Worm (Caenorhabditis elegans): ENCODE measurements around the gene ucp-4.

The ucp-4 gene

ce11 chrV:9334216-9334615, at the start of gene ucp-4:
TSS of gene ucp-4 (plus strand) at chrV:9334298.
- TF ChIP-seq snpc-4 (GFP tag; optimal IDR thresholded peaks at IDR 0.05) (no peak), snpc-4 (tag; optimal IDR thresholded peaks at IDR 0.05) (peak in 1 of 4 experiments; percentile 33), unc-62 (GFP tag; optimal IDR thresholded peaks at IDR 0.05) (peak; percentile 75), snpc-3.4 (tag; optimal IDR thresholded peaks at IDR 0.05) (no peak), atf-7 (tag; optimal IDR thresholded peaks at IDR 0.05) (peak; percentile 4), lir-1 (GFP tag; conservative IDR thresholded peaks at IDR 0.05) (no peak), attf-3 (GFP tag; conservative IDR thresholded peaks at IDR 0.05) (peak; percentile 76), F10E7.11 (tag; optimal IDR thresholded peaks at IDR 0.05) (no peak), egrh-3 (GFP tag; IDR thresholded peaks at IDR 0.05) (no peak), egl-44 (GFP tag; IDR thresholded peaks at IDR 0.05) (peak; percentile 30; the same call in 1 of the 2 replicates), nhr-80 (tag; optimal IDR thresholded peaks at IDR 0.05) (peak; percentile 72)

- TF ChIP-seq zfh-2 (GFP tag; conservative IDR thresholded peaks at IDR 0.05) (0 out of 2 replicates have a peak, but pooled peaks have one; percentile 27), F39B2.1 (GFP tag; IDR thresholded peaks at IDR 0.05) (no peak)
These were observed 46.6 kb upstream of the ucp-4 start, which contains the start of gene lron-2 for ce11 chrV:9287460-9287859. TSS of gene lron-2 (minus strand) at chrV:9287560.

ce11 chrV:9291919-9292318, 42.2 kb upstream of the ucp-4 start, which contains the start of gene ZK682.7:
TSS of gene ZK682.7 (minus strand) at chrV:9292165.
- no peak for TF ChIP-seq T26A5.8 (tag; optimal IDR thresholded peaks at IDR 0.05)
- no peak for TF ChIP-seq mxl-1 (tag; optimal IDR thresholded peaks at IDR 0.05)
- TF ChIP-seq ceh-58 (GFP tag; IDR thresholded peaks at IDR 0.05), result no peak
- no peak for TF ChIP-seq let-526 (GFP tag; IDR thresholded peaks at IDR 0.05)
- no peak for TF ChIP-seq him-1 (tag; optimal IDR thresholded peaks at IDR 0.05)
- TF ChIP-seq rec-8 (tag; optimal IDR thresholded peaks at IDR 0.05), result no peak
- TF ChIP-seq B0261.1 (tag; optimal IDR thresholded peaks at IDR 0.05), result no peak
- TF ChIP-seq akir-1 (GFP tag; optimal IDR thresholded peaks at IDR 0.05), result no peak
- TF ChIP-seq sptf-2 (GFP tag; optimal IDR thresholded peaks at IDR 0.05), result no peak
- no peak for TF ChIP-seq bed-1 (GFP tag; IDR thresholded peaks at IDR 0.05)
- TF ChIP-seq sea-2 (GFP tag; IDR thresholded peaks at IDR 0.05), result no peak
- TF ChIP-seq ztf-28 (GFP tag; IDR thresholded peaks at IDR 0.05), result no peak
- TF ChIP-seq F22D6.2 (tag; optimal IDR thresholded peaks at IDR 0.05), result no peak

- TF ChIP-seq egrh-3 (GFP tag; IDR thresholded peaks at IDR 0.05) (peak; percentile 93), F39B2.1 (GFP tag; IDR thresholded peaks at IDR 0.05) (no peak), him-1 (tag; optimal IDR thresholded peaks at IDR 0.05) (no peak), cebp-1 (GFP tag; IDR thresholded peaks at IDR 0.05) (no peak), cebp-1 (tag; optimal IDR thresholded peaks at IDR 0.05) (no peak), lin-26 (GFP tag; IDR thresholded peaks at IDR 0.05) (0 out of 2 replicates have a peak, but pooled peaks have one; percentile 41), hmg-1.2 (GFP tag; IDR thresholded peaks at IDR 0.05) (no peak), C17E4.6 (GFP tag; IDR thresholded peaks at IDR 0.05) (no peak), ets-4 (GFP tag; optimal IDR thresholded peaks at IDR 0.05) (no peak), B0261.1 (tag; optimal IDR thresholded peaks at IDR 0.05) (peak; percentile 19), bed-2 (GFP tag; IDR thresholded peaks at IDR 0.05) (0 out of 2 replicates have a peak, but pooled peaks have one; percentile 47), nhr-27 (tag; optimal IDR thresholded peaks at IDR 0.05) (no peak), rpc-1 (optimal IDR thresholded peaks at IDR 0.05) (no peak), rpc-1 (tag; optimal IDR thresholded peaks at IDR 0.05) (peak; percentile 16), attf-3 (GFP tag; conservative IDR thresholded peaks at IDR 0.05) (0 out of 2 replicates have a peak, but pooled peaks have one; percentile 14), egl-18 (GFP tag; IDR thresholded peaks at IDR 0.05) (no peak), mcd-1 (GFP tag; IDR thresholded peaks at IDR 0.05) (no peak; the same call in 1 of the 2 replicates), zfh-2 (GFP tag; conservative IDR thresholded peaks at IDR 0.05) (peak; percentile 97), cebp-2 (GFP tag; IDR thresholded peaks at IDR 0.05) (0 out of 2 replicates have a peak, but pooled peaks have one; percentile 64)
These were observed 40.7 kb upstream of the ucp-4 start for ce11 chrV:9293359-9293758.

Data from whole organism, young adult.